Fruit fly (Drosophila melanogaster): Measurements from ENCODE around the gene CG33257.

- TF ChIP-seq psq (optimal IDR thresholded peaks at IDR 0.05) (no peak), Myc (optimal IDR thresholded peaks at IDR 0.05) (no peak), Sin3A (optimal IDR thresholded peaks at IDR 0.05) (no peak), insv (optimal IDR thresholded peaks at IDR 0.05) (no peak)
These were observed 10.1 kb downstream of the CG33257 start for dm6 chr3L:16356171-16356765.
